Fruit fly (Drosophila melanogaster): Measurements from ENCODE around the gene CG43999.

CG43999 gene

DNA sequence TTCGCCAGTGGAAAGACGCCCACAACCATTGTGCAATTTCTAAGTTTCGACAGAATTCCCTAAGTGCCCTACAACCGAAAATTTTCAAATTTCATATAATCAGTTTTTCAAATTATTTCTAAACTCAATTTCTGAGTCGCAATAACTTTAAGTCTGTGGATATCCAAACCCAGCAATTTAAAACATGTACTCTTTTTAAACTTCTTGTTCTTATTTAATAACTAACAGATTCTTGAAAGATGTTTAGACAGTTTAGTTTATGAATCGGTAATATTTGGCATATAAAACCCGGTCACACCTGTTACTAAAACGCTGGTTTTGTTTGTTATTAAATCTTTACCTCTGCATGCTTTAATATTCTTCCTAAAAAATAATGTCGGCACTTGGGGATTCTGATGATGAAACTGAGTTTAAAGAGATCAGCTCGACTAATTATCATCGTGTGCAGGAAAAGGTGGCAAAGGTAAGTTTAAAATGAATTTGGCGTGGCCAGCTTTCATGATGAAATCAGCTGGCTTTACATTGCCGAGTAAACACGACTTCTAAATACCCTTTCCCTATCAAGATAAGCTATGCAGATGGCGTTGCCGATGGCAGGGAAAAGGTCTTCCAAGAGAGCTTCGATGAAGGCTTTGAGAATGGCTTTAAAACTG, at the start of gene CG43999, which contains the start of the genes CG43998 and CG31142:
Gene CG43999, minus strand, starts transcription at position 51 of the 653 bp plus-strand sequence.
Gene CG43998, minus strand, starts transcription at position 51 of the 653 bp plus-strand sequence.
Gene CG31142, plus strand, starts transcription at position 294 of the 653 bp plus-strand sequence.
- TF ChIP-seq Snoo (tag; optimal IDR thresholded peaks at IDR 0.05) (peak; percentile 4), CG13204 (GFP tag; optimal IDR thresholded peaks at IDR 0.05) (no peak)

DNA sequence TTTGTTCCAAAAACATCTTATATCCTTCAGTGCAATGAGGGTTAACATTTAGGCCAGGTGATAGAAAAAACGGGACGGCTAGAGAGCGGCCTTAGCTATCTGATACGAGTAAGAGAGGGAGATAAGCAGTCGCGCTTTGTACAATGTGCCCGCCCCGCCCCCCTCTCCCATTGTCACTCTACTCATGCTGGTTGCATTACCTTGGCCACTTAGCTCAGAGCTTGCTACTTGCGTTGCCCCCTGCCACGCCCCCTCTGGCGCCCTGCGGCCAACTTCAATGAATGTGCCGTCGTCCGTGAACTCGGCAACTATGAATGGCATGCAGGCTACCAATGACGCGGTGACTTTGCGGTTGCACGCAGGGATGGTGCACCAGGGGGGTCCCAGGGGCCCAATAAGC, 43.0 kb upstream of the CG43999 start:
- TF ChIP-seq Pif1A (GFP tag; optimal IDR thresholded peaks at IDR 0.05) (no peak), fd96Ca (GFP tag; IDR thresholded peaks at IDR 0.05) (no peak), gl (tag; optimal IDR thresholded peaks at IDR 0.05) (no peak), CG4496 (GFP tag; IDR thresholded peaks at IDR 0.05) (no peak), EcR (GFP tag; optimal IDR thresholded peaks at IDR 0.05) (no peak), Pif1B (GFP tag; optimal IDR thresholded peaks at IDR 0.05) (no peak), rn (GFP tag; IDR thresholded peaks at IDR 0.05) (no peak), CG32121 (GFP tag; IDR thresholded peaks at IDR 0.05) (no peak), CG9948 (tag; optimal IDR thresholded peaks at IDR 0.05) (no peak), CG17806 (tag; optimal IDR thresholded peaks at IDR 0.05) (no peak), D1 (tag; optimal IDR thresholded peaks at IDR 0.05) (no peak), CG8159 (tag; optimal IDR thresholded peaks at IDR 0.05) (no peak), CG12605 (GFP tag; IDR thresholded peaks at IDR 0.05) (no peak), CG13204 (GFP tag; optimal IDR thresholded peaks at IDR 0.05) (no peak)

DNA sequence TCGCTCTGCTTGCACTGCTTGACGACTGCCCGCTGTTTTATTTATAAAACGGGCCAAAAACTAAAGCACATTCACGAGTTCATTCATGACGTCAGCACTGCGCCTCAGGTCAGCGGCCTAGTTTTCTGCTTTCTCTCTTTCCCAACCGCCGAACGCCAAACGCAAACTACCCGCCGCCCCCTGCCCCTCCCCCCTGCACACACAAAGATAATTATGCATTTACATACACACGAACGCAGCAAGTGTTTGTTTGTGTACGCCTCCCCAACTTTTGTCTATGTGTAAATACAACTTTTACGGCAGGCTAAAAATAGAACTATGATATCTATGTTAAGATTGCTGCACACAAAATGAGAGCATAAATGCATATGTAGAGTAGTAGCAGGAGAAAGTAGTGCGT, 42.4 kb upstream of the CG43999 start:
- TF ChIP-seq CG13204 (GFP tag; optimal IDR thresholded peaks at IDR 0.05) (no peak), CG17806 (tag; optimal IDR thresholded peaks at IDR 0.05) (no peak), rn (GFP tag; IDR thresholded peaks at IDR 0.05) (no peak), CG15710 (tag; optimal IDR thresholded peaks at IDR 0.05) (no peak), CG9948 (tag; optimal IDR thresholded peaks at IDR 0.05) (no peak), Ets98B (GFP tag; IDR thresholded peaks at IDR 0.05) (no peak), Snoo (tag; optimal IDR thresholded peaks at IDR 0.05) (no peak), EcR (GFP tag; optimal IDR thresholded peaks at IDR 0.05) (no peak), CG4496 (GFP tag; IDR thresholded peaks at IDR 0.05) (peak; percentile 10; the same call in 1 of the 3 replicates), Pif1A (GFP tag; optimal IDR thresholded peaks at IDR 0.05) (no peak), CG12605 (GFP tag; IDR thresholded peaks at IDR 0.05) (no peak), CG10348 (GFP tag; IDR thresholded peaks at IDR 0.05) (no peak), CG32121 (GFP tag; IDR thresholded peaks at IDR 0.05) (0 out of 2 replicates have a peak, but pooled peaks have one; percentile 22), Pif1B (GFP tag; optimal IDR thresholded peaks at IDR 0.05) (no peak)

DNA sequence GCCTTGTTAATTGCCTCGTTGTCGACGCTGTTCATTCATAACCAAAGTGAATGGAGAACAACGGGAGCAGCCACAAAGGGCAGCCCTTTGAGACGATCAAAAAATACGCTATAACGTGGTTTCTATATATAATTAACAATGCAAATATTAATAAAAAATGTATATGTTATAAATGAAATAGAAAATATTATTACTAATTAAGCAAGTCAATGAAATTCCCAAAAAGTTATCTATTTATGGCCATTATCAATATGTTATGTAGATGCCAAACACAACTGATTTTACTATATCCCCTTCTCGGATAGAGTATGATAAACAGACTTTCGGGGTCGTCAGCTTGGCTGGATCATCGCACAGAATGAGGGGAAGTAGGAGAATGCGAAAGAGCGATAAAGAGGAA, 40.6 kb upstream of the CG43999 start:
- TF ChIP-seq Ets98B (GFP tag; IDR thresholded peaks at IDR 0.05) (no peak), EcR (GFP tag; optimal IDR thresholded peaks at IDR 0.05) (peak; percentile 69), CG10348 (GFP tag; IDR thresholded peaks at IDR 0.05) (no peak), CG12605 (GFP tag; IDR thresholded peaks at IDR 0.05) (no peak)

DNA sequence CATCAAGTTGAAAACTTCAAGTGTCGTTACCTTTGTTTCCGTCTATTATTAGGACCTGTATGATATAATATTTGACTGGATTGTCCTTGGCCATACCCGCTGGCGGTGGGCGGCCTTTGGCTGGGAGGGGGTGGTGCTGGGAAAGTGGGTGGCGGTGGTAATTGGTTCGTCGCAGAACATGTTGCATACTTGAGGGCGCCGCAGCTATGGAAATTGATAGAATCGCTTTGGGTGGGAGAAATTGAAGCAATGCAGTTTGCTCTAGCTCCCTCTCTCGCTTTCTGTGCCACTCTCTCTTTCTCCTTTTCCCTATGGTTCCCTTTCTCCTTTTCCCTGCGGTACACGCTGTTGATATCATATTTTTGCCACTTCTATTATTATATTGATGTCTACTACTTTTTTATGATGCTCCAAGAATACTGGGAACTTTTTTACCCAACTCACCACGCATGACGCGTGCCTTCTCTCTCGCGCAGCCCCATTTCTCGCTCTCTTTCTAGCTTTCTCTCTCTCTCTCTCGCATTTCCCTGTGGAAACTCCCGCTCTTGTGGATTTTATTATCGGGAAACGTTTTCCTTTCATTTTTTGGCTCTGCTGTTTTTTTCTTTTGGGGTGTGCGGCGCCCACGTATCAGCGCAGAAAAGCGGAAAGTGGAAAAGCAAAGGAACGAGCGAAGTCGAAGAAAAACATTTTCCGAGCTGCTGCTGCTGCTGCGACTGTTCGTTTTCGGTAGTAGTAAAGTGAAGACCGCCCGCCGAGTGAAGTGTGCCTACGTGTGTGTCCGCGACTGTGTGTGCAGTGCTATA, 36.3 kb upstream of the CG43999 start:
- TF ChIP-seq CG12605 (GFP tag; IDR thresholded peaks at IDR 0.05) (no peak), CG9948 (tag; optimal IDR thresholded peaks at IDR 0.05) (no peak), EcR (GFP tag; optimal IDR thresholded peaks at IDR 0.05) (no peak), Ets98B (GFP tag; IDR thresholded peaks at IDR 0.05) (0 out of 2 replicates have a peak, but pooled peaks have one; percentile 10), CG8159 (tag; optimal IDR thresholded peaks at IDR 0.05) (no peak)

DNA sequence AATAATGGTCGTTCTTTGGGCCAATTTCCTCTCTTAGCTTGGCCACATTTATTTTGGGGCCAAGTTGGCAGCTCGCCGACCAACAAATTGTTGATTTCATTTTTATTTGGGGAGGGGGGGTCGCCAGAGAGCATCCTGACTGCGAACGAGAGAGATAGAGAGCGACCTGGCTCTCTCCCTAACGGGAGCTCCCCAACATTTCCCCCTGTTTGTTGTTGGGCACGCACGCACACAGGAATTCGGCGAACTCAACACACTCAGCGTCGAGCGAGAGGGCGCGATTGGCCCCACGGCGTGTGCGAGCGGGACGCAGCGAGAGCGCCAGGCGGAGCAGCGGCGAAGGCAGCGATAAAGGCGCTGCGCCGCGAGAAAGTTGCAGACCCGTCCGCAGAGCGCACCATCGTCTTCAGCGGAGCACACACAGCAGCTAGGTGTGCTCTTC, 34.0 kb upstream of the CG43999 start, which contains the start of gene CG31140:
Gene CG31140, plus strand, starts transcription at position 400 of the 442 bp plus-strand sequence.
- no peak for TF ChIP-seq CG34367 (tag; optimal IDR thresholded peaks at IDR 0.05)
- 0 out of 3 replicates have a peak, but pooled peaks have one; percentile 57 for TF ChIP-seq fd96Ca (GFP tag; IDR thresholded peaks at IDR 0.05)
- TF ChIP-seq CG4496 (GFP tag; IDR thresholded peaks at IDR 0.05): peak; percentile 81
- TF ChIP-seq CG32121 (GFP tag; IDR thresholded peaks at IDR 0.05): peak; percentile 45; the same call in 1 of the 2 replicates
- no peak for TF ChIP-seq Snoo (tag; optimal IDR thresholded peaks at IDR 0.05)
- no peak for TF ChIP-seq CG9948 (tag; optimal IDR thresholded peaks at IDR 0.05)
- TF ChIP-seq Ets98B (GFP tag; IDR thresholded peaks at IDR 0.05): peak; percentile 63; the same call in 1 of the 2 replicates
- peak; percentile 95 for TF ChIP-seq CG13204 (GFP tag; optimal IDR thresholded peaks at IDR 0.05)
- TF ChIP-seq Pif1B (GFP tag; optimal IDR thresholded peaks at IDR 0.05): peak; percentile 49
- TF ChIP-seq CG8301 (tag; optimal IDR thresholded peaks at IDR 0.05): no peak
- TF ChIP-seq CG10348 (GFP tag; IDR thresholded peaks at IDR 0.05): no peak
- TF ChIP-seq CG14655 (GFP tag; optimal IDR thresholded peaks at IDR 0.05): peak; percentile 32
- peak; percentile 63; the same call in 1 of the 2 replicates for TF ChIP-seq CG12605 (GFP tag; IDR thresholded peaks at IDR 0.05)
- no peak for TF ChIP-seq rn (GFP tag; IDR thresholded peaks at IDR 0.05)
